Fruit fly (Drosophila melanogaster) whole organism: ENCODE data around the gene CG14937.

Experiments used
- CG8478 ChIP-seq: fragments of >200 bp; optimal IDR thresholded peaks from 2 replicates; lab custom pipeline; 2018; ENCODE audit warnings: inconsistent platforms
- Dll ChIP-seq: fragments of >200 bp; optimal IDR thresholded peaks from 2 replicates; lab custom pipeline; 2017
- EcR ChIP-seq, 2 experiments: fragments of >200 bp; optimal IDR thresholded peaks; 2 replicates each; lab custom pipeline; 2017; ENCODE audit warnings: missing biosample characterization in 2 of 2, missing genetic modification characterization in 2 of 2, missing genetic modification reagents in 2 of 2
- pan ChIP-seq: fragments of >200 bp; optimal IDR thresholded peaks from 2 replicates; lab custom pipeline; 2017
- psq ChIP-seq: fragments of >200 bp; optimal IDR thresholded peaks from 2 replicates; lab custom pipeline; 2017
- usp ChIP-seq: fragments of >200 bp; optimal IDR thresholded peaks from 2 replicates; lab custom pipeline; 2017; ENCODE audit warnings: missing biosample characterization, missing genetic modification characterization, mixed read lengths

- TF ChIP-seq pan (lab: Kevin White, UChicago), result no peak
- TF ChIP-seq Dll, result no peak
- TF ChIP-seq psq (lab: Kevin White, UChicago), result no peak
- TF ChIP-seq usp (GFP tag; lab: Kevin White, UChicago), result no peak
- TF ChIP-seq EcR (GFP tag; optimal IDR thresholded peaks at IDR 0.05; lab: Kevin White, UChicago), result no peak
- TF ChIP-seq CG8478 (lab: Kevin White, UChicago), result no peak
Measured at dm6 chr2L:11813665-11814087, 19.8 kb upstream of the CG14937 start, which contains the start of gene CycY.
